Fruit fly (Drosophila melanogaster) whole organism, wandering third instar larva: ENCODE measurements around the gene MtnD.

Source experiments
- Abd-B ChIP-seq: fragments of >200 bp; optimal IDR thresholded peaks from 2 replicates; lab custom pipeline; 2017; ENCODE audit warnings: missing biosample characterization, missing genetic modification characterization
- CG32264 ChIP-seq: fragments of 200-800 bp; sonication (Bioruptor generic); optimal IDR thresholded peaks from 2 replicates; lab custom pipeline; 2016; ENCODE audit warnings: missing biosample characterization, missing genetic modification characterization
- CG9705 ChIP-seq: fragments of 200-800 bp; sonication (Bioruptor generic); optimal IDR thresholded peaks from 2 replicates; lab custom pipeline; 2018; ENCODE audit warnings: missing biosample characterization, mild to moderate bottlenecking, missing genetic modification characterization
- CrebA ChIP-seq: fragments of 200-800 bp; sonication (Bioruptor generic); optimal IDR thresholded peaks from 2 replicates; lab custom pipeline; 2016; ENCODE audit warnings: missing biosample characterization, mild to moderate bottlenecking, missing genetic modification characterization, borderline replicate concordance
- Dfd ChIP-seq: fragments of >200 bp; optimal IDR thresholded peaks from 2 replicates; lab custom pipeline; 2017; ENCODE audit warnings: missing biosample characterization, missing genetic modification characterization
- Dif ChIP-seq: fragments of 200-275, 200-300 bp; sonication (Bioruptor generic); optimal IDR thresholded peaks from 2 replicates; lab custom pipeline; 2018; ENCODE audit warnings: missing biosample characterization, missing genetic modification characterization; ENCODE audit not compliant: partially characterized antibody
- HLH106 ChIP-seq: fragments of 200-800 bp; optimal IDR thresholded peaks from 3 replicates; lab custom pipeline; 2019; ENCODE audit warnings: missing biosample characterization, mild to moderate bottlenecking, missing genetic modification characterization, moderate library complexity
- Hr78 ChIP-seq: fragments of >200 bp; optimal IDR thresholded peaks from 2 replicates; lab custom pipeline; 2017; ENCODE audit warnings: missing biosample characterization, missing genetic modification characterization
- Hr83 ChIP-seq: fragments of 200-300 bp; sonication (Bioruptor generic); optimal IDR thresholded peaks from 2 replicates; lab custom pipeline; 2016; ENCODE audit warnings: missing biosample characterization, mild to moderate bottlenecking, missing genetic modification characterization, moderate library complexity; ENCODE audit not compliant: poor library complexity, severe bottlenecking
- Jra ChIP-seq: sonication (Bioruptor generic); optimal IDR thresholded peaks from 2 replicates; lab custom pipeline; 2016; ENCODE audit warnings: missing biosample characterization, missing genetic modification characterization
- Myc ChIP-seq: fragments of >200 bp; optimal IDR thresholded peaks from 2 replicates; lab custom pipeline; 2017
- OdsH ChIP-seq: fragments of 200-800 bp; sonication (Bioruptor generic); optimal IDR thresholded peaks from 2 replicates; lab custom pipeline; 2016; ENCODE audit warnings: missing biosample characterization, mild to moderate bottlenecking, missing genetic modification characterization
- Rel ChIP-seq, 2 experiments: fragments of 200-800 bp; sonication (Bioruptor generic) in 1 of 2; optimal IDR thresholded peaks; 2 replicates in 1 of 2; 3 replicates in 1 of 2; lab custom pipeline; 2016 to 2019; ENCODE audit warnings: mild to moderate bottlenecking in 2 of 2, missing biosample characterization in 2 of 2, missing genetic modification characterization in 2 of 2, moderate library complexity in 1 of 2
- Sp1 ChIP-seq: fragments of 200-800 bp; sonication (Bioruptor generic); optimal IDR thresholded peaks from 3 replicates; lab custom pipeline; 2019; ENCODE audit warnings: missing biosample characterization, mild to moderate bottlenecking, missing genetic modification characterization, moderate library complexity
- Vsx2 ChIP-seq: fragments of 200-300, 225-300 bp; sonication (Bioruptor generic); optimal IDR thresholded peaks from 2 replicates; lab custom pipeline; 2018; ENCODE audit warnings: missing biosample characterization, missing genetic modification characterization; ENCODE audit not compliant: partially characterized antibody
- br ChIP-seq: fragments of 200-800 bp; sonication (Bioruptor generic); optimal IDR thresholded peaks from 2 replicates; lab custom pipeline; 2016; ENCODE audit warnings: missing biosample characterization, missing genetic modification characterization
- dl ChIP-seq, 2 experiments: fragments of 175-275, 200-275 bp in 1 of 2; fragments of 200-275 bp in 1 of 2; sonication (Bioruptor generic); optimal IDR thresholded peaks; lab custom pipeline; 2018; ENCODE audit warnings: mild to moderate bottlenecking in 2 of 2, missing biosample characterization in 2 of 2, missing genetic modification characterization in 2 of 2, moderate library complexity in 2 of 2; ENCODE audit not compliant: partially characterized antibody in 2 of 2, insufficient read depth in 1 of 2
- dmrt93B ChIP-seq: fragments of 200-800 bp; sonication (Bioruptor generic); optimal IDR thresholded peaks from 2 replicates; lab custom pipeline; 2018; ENCODE audit warnings: missing biosample characterization, mild to moderate bottlenecking, missing genetic modification characterization
- dsf ChIP-seq: sonication (Bioruptor generic); optimal IDR thresholded peaks from 2 replicates; lab custom pipeline; 2016; ENCODE audit warnings: missing biosample characterization, missing genetic modification characterization, borderline replicate concordance
- ey ChIP-seq: fragments of 200-800 bp; sonication (Bioruptor generic); optimal IDR thresholded peaks from 2 replicates; lab custom pipeline; 2016; ENCODE audit warnings: missing biosample characterization, missing genetic modification characterization
- foxo ChIP-seq, 2 experiments: fragments of 200-800 bp; sonication (Bioruptor generic); optimal IDR thresholded peaks; 2 replicates in 1 of 2; 3 replicates in 1 of 2; lab custom pipeline; 2016 to 2017; ENCODE audit warnings: missing biosample characterization in 2 of 2, missing genetic modification characterization in 2 of 2
- fru ChIP-seq: fragments of 200-800 bp; sonication (Bioruptor generic); optimal IDR thresholded peaks from 3 replicates; lab custom pipeline; 2016; ENCODE audit warnings: missing biosample characterization, mild to moderate bottlenecking, missing genetic modification characterization
- h ChIP-seq: fragments of 200-800 bp; sonication (Bioruptor generic); optimal IDR thresholded peaks from 3 replicates; lab custom pipeline; 2016; ENCODE audit warnings: missing biosample characterization, mild to moderate bottlenecking, missing genetic modification characterization
- jim ChIP-seq: fragments of 175-275, 200-325 bp; sonication (Bioruptor generic); optimal IDR thresholded peaks from 2 replicates; lab custom pipeline; 2016; ENCODE audit warnings: missing biosample characterization, mild to moderate bottlenecking, missing genetic modification characterization
- lola ChIP-seq: fragments of >200 bp; optimal IDR thresholded peaks from 2 replicates; lab custom pipeline; 2017; ENCODE audit warnings: missing biosample characterization, missing genetic modification characterization
- pan ChIP-seq: fragments of >200 bp; optimal IDR thresholded peaks from 2 replicates; lab custom pipeline; 2017
- psq ChIP-seq: fragments of 200-800 bp; sonication (Bioruptor generic); optimal IDR thresholded peaks from 3 replicates; lab custom pipeline; 2017; ENCODE audit warnings: missing biosample characterization, mild to moderate bottlenecking, missing genetic modification characterization, moderate library complexity
- rgr ChIP-seq: fragments of 200-800 bp; sonication (Bioruptor generic); optimal IDR thresholded peaks from 3 replicates; lab custom pipeline; 2016; ENCODE audit warnings: missing biosample characterization, mild to moderate bottlenecking, missing genetic modification characterization
- sage ChIP-seq: fragments of 200-800 bp; sonication (Bioruptor generic); optimal IDR thresholded peaks from 2 replicates; lab custom pipeline; 2016; ENCODE audit warnings: missing biosample characterization, mild to moderate bottlenecking, missing genetic modification characterization
- tai ChIP-seq: sonication (Bioruptor generic); optimal IDR thresholded peaks from 2 replicates; lab custom pipeline; 2016; ENCODE audit warnings: missing biosample characterization, missing genetic modification characterization
- usp ChIP-seq: fragments of >200 bp; optimal IDR thresholded peaks from 2 replicates; lab custom pipeline; 2017; ENCODE audit warnings: missing biosample characterization, missing genetic modification characterization
- woc ChIP-seq: sonication (Bioruptor generic); optimal IDR thresholded peaks from 2 replicates; lab custom pipeline; 2016; ENCODE audit warnings: missing biosample characterization, mild to moderate bottlenecking, missing genetic modification characterization

MtnD gene

dm6 chr3R:20534575-20534974, at the start of gene MtnD, which contains the start of gene MtnE:
Gene MtnD, plus strand, starts transcription at chr3R:20534962.
Gene MtnE, minus strand, starts transcription at chr3R:20534704.
- TF ChIP-seq h (peak; percentile 78), Dfd (GFP tag; lab: Kevin White, UChicago) (no peak), dl (GFP tag; optimal IDR thresholded peaks at IDR 0.05; lab: Kevin White, UChicago; ENCODE audit: insufficient read depth in 1 of 2, partially characterized antibody in 2 of 2) (peak in 1 of 2 experiments; percentile 38), Vsx2 (GFP tag; lab: Kevin White, UChicago) (peak; percentile 83), Rel (GFP tag; optimal IDR thresholded peaks at IDR 0.05; lab: Kevin White, UChicago) (no peak), Rel (tag; optimal IDR thresholded peaks at IDR 0.05; lab: Kevin White, UChicago) (peak; percentile 74), sage (GFP tag; lab: Kevin White, UChicago) (peak; percentile 45), fru (GFP tag; lab: Kevin White, UChicago) (peak; percentile 41), tai (GFP tag; lab: Kevin White, UChicago) (no peak), jim (GFP tag; lab: Kevin White, UChicago) (no peak), Dif (GFP tag; lab: Kevin White, UChicago) (peak; percentile 6)

- TF ChIP-seq HLH106 (tag; lab: Kevin White, UChicago) (no peak), usp (GFP tag; lab: Kevin White, UChicago) (no peak), ey (GFP tag; lab: Kevin White, UChicago) (no peak), tai (GFP tag; lab: Kevin White, UChicago) (no peak), lola (GFP tag; lab: Kevin White, UChicago) (no peak), pan (lab: Kevin White, UChicago) (no peak), psq (GFP tag; lab: Kevin White, UChicago) (no peak), Hr83 (GFP tag; lab: Kevin White, UChicago) (no peak), Sp1 (GFP tag; lab: Kevin White, UChicago) (no peak), dmrt93B (GFP tag; lab: Kevin White, UChicago) (no peak)
- TF ChIP-seq, all 38 proteins: peak for 0
Observed at dm6 chr3R:20501327-20501726, 33.4 kb upstream of the MtnD start, which contains the start of gene Dic2. Gene Dic2, minus strand, starts transcription at chr3R:20501427.

- TF ChIP-seq usp (GFP tag; lab: Kevin White, UChicago): no peak
- no peak for TF ChIP-seq Vsx2 (GFP tag; lab: Kevin White, UChicago)
- no peak for TF ChIP-seq Hr78 (GFP tag; lab: Kevin White, UChicago)
- no peak for TF ChIP-seq Dfd (GFP tag; lab: Kevin White, UChicago)
- TF ChIP-seq br (GFP tag; lab: Kevin White, UChicago): no peak
- TF ChIP-seq woc: no peak
- no peak for TF ChIP-seq foxo (GFP tag; optimal IDR thresholded peaks at IDR 0.05; lab: Kevin White, UChicago)
- no peak for TF ChIP-seq CG32264
Observed at dm6 chr3R:20501910-20502309, 32.9 kb upstream of the MtnD start, which contains the start of gene CG46441. Gene CG46441, minus strand, starts transcription at chr3R:20502010.

- TF ChIP-seq jim (GFP tag; lab: Kevin White, UChicago): no peak
- no peak for TF ChIP-seq dmrt93B (GFP tag; lab: Kevin White, UChicago)
- TF ChIP-seq Dif (GFP tag; lab: Kevin White, UChicago): no peak
- no peak for TF ChIP-seq h
- no peak for TF ChIP-seq Dfd (GFP tag; lab: Kevin White, UChicago)
- no peak for TF ChIP-seq fru (GFP tag; lab: Kevin White, UChicago)
- TF ChIP-seq rgr (GFP tag; lab: Kevin White, UChicago): no peak
- no peak for TF ChIP-seq sage (GFP tag; lab: Kevin White, UChicago)
- TF ChIP-seq Myc (lab: Kevin White, UChicago): no peak
- no peak for TF ChIP-seq dsf
- no peak for TF ChIP-seq CrebA (GFP tag; lab: Kevin White, UChicago)
- TF ChIP-seq tai (GFP tag; lab: Kevin White, UChicago): no peak
- no peak for TF ChIP-seq CG9705 (GFP tag; lab: Kevin White, UChicago)
- TF ChIP-seq Abd-B (GFP tag; lab: Kevin White, UChicago): no peak
- TF ChIP-seq OdsH: no peak
- no peak for TF ChIP-seq psq (GFP tag; lab: Kevin White, UChicago)
- TF ChIP-seq CG32264: no peak
- TF ChIP-seq Jra (GFP tag; lab: Kevin White, UChicago): no peak
Observed at dm6 chr3R:20503646-20504045, 31.1 kb upstream of the MtnD start, which contains the start of gene MtnB. Gene MtnB, minus strand, starts transcription at chr3R:20503746.
